Fruit fly (Drosophila melanogaster) whole organism, wandering third instar larva: ENCODE measurements around the gene Taf2.

ENCODE experiments used
- Abd-B ChIP-seq: fragments of >200 bp; optimal IDR thresholded peaks from 2 replicates; lab custom pipeline; 2017; ENCODE audit warnings: missing biosample characterization, missing genetic modification characterization
- CG9705 ChIP-seq: fragments of 200-800 bp; sonication (Bioruptor generic); optimal IDR thresholded peaks from 2 replicates; lab custom pipeline; 2018; ENCODE audit warnings: missing biosample characterization, mild to moderate bottlenecking, missing genetic modification characterization
- CrebA ChIP-seq: fragments of 200-800 bp; sonication (Bioruptor generic); optimal IDR thresholded peaks from 2 replicates; lab custom pipeline; 2016; ENCODE audit warnings: missing biosample characterization, mild to moderate bottlenecking, missing genetic modification characterization, borderline replicate concordance
- Dfd ChIP-seq: fragments of >200 bp; optimal IDR thresholded peaks from 2 replicates; lab custom pipeline; 2017; ENCODE audit warnings: missing biosample characterization, missing genetic modification characterization
- GATAd ChIP-seq: sonication (Bioruptor generic); optimal IDR thresholded peaks from 2 replicates; lab custom pipeline; 2016; ENCODE audit warnings: missing biosample characterization, missing genetic modification characterization
- Hnf4 ChIP-seq: fragments of 200-800 bp; sonication (Bioruptor generic); optimal IDR thresholded peaks from 2 replicates; lab custom pipeline; 2016; ENCODE audit warnings: missing biosample characterization, mild to moderate bottlenecking, missing genetic modification characterization
- Hr78 ChIP-seq: fragments of >200 bp; optimal IDR thresholded peaks from 2 replicates; lab custom pipeline; 2017; ENCODE audit warnings: missing biosample characterization, missing genetic modification characterization
- Hr83 ChIP-seq: fragments of 200-300 bp; sonication (Bioruptor generic); optimal IDR thresholded peaks from 2 replicates; lab custom pipeline; 2016; ENCODE audit warnings: missing biosample characterization, mild to moderate bottlenecking, missing genetic modification characterization, moderate library complexity; ENCODE audit not compliant: poor library complexity, severe bottlenecking
- Jra ChIP-seq: sonication (Bioruptor generic); optimal IDR thresholded peaks from 2 replicates; lab custom pipeline; 2016; ENCODE audit warnings: missing biosample characterization, missing genetic modification characterization
- Mio ChIP-seq: sonication (Bioruptor generic); optimal IDR thresholded peaks from 2 replicates; lab custom pipeline; 2016; ENCODE audit warnings: missing biosample characterization, missing genetic modification characterization
- Myc ChIP-seq: fragments of >200 bp; optimal IDR thresholded peaks from 2 replicates; lab custom pipeline; 2017
- OdsH ChIP-seq: fragments of 200-800 bp; sonication (Bioruptor generic); optimal IDR thresholded peaks from 2 replicates; lab custom pipeline; 2016; ENCODE audit warnings: missing biosample characterization, mild to moderate bottlenecking, missing genetic modification characterization
- Rel ChIP-seq, 2 experiments: fragments of 200-800 bp; sonication (Bioruptor generic) in 1 of 2; optimal IDR thresholded peaks; 2 replicates in 1 of 2; 3 replicates in 1 of 2; lab custom pipeline; 2016 to 2019; ENCODE audit warnings: mild to moderate bottlenecking in 2 of 2, missing biosample characterization in 2 of 2, missing genetic modification characterization in 2 of 2, moderate library complexity in 1 of 2
- Vsx2 ChIP-seq: fragments of 200-300, 225-300 bp; sonication (Bioruptor generic); optimal IDR thresholded peaks from 2 replicates; lab custom pipeline; 2018; ENCODE audit warnings: missing biosample characterization, missing genetic modification characterization; ENCODE audit not compliant: partially characterized antibody
- br ChIP-seq: fragments of 200-800 bp; sonication (Bioruptor generic); optimal IDR thresholded peaks from 2 replicates; lab custom pipeline; 2016; ENCODE audit warnings: missing biosample characterization, missing genetic modification characterization
- brk ChIP-seq: fragments of 200-800 bp; sonication (Bioruptor generic); optimal IDR thresholded peaks from 2 replicates; lab custom pipeline; 2016; ENCODE audit warnings: missing biosample characterization, mild to moderate bottlenecking, missing genetic modification characterization
- dl ChIP-seq, 2 experiments: fragments of 175-275, 200-275 bp in 1 of 2; fragments of 200-275 bp in 1 of 2; sonication (Bioruptor generic); optimal IDR thresholded peaks; lab custom pipeline; 2018; ENCODE audit warnings: mild to moderate bottlenecking in 2 of 2, missing biosample characterization in 2 of 2, missing genetic modification characterization in 2 of 2, moderate library complexity in 2 of 2; ENCODE audit not compliant: partially characterized antibody in 2 of 2, insufficient read depth in 1 of 2
- dmrt93B ChIP-seq: fragments of 200-800 bp; sonication (Bioruptor generic); optimal IDR thresholded peaks from 2 replicates; lab custom pipeline; 2018; ENCODE audit warnings: missing biosample characterization, mild to moderate bottlenecking, missing genetic modification characterization
- dsf ChIP-seq: sonication (Bioruptor generic); optimal IDR thresholded peaks from 2 replicates; lab custom pipeline; 2016; ENCODE audit warnings: missing biosample characterization, missing genetic modification characterization, borderline replicate concordance
- ey ChIP-seq: fragments of 200-800 bp; sonication (Bioruptor generic); optimal IDR thresholded peaks from 2 replicates; lab custom pipeline; 2016; ENCODE audit warnings: missing biosample characterization, missing genetic modification characterization
- fru ChIP-seq: fragments of 200-800 bp; sonication (Bioruptor generic); optimal IDR thresholded peaks from 3 replicates; lab custom pipeline; 2016; ENCODE audit warnings: missing biosample characterization, mild to moderate bottlenecking, missing genetic modification characterization
- h ChIP-seq: fragments of 200-800 bp; sonication (Bioruptor generic); optimal IDR thresholded peaks from 3 replicates; lab custom pipeline; 2016; ENCODE audit warnings: missing biosample characterization, mild to moderate bottlenecking, missing genetic modification characterization
- jim ChIP-seq: fragments of 175-275, 200-325 bp; sonication (Bioruptor generic); optimal IDR thresholded peaks from 2 replicates; lab custom pipeline; 2016; ENCODE audit warnings: missing biosample characterization, mild to moderate bottlenecking, missing genetic modification characterization
- lola ChIP-seq: fragments of >200 bp; optimal IDR thresholded peaks from 2 replicates; lab custom pipeline; 2017; ENCODE audit warnings: missing biosample characterization, missing genetic modification characterization
- pan ChIP-seq: fragments of >200 bp; optimal IDR thresholded peaks from 2 replicates; lab custom pipeline; 2017
- psq ChIP-seq: fragments of 200-800 bp; sonication (Bioruptor generic); optimal IDR thresholded peaks from 3 replicates; lab custom pipeline; 2017; ENCODE audit warnings: missing biosample characterization, mild to moderate bottlenecking, missing genetic modification characterization, moderate library complexity
- sage ChIP-seq: fragments of 200-800 bp; sonication (Bioruptor generic); optimal IDR thresholded peaks from 2 replicates; lab custom pipeline; 2016; ENCODE audit warnings: missing biosample characterization, mild to moderate bottlenecking, missing genetic modification characterization
- sv ChIP-seq: fragments of 200-800 bp; sonication (Bioruptor generic); optimal IDR thresholded peaks from 3 replicates; lab custom pipeline; 2016; ENCODE audit warnings: missing biosample characterization, missing genetic modification characterization
- tai ChIP-seq: sonication (Bioruptor generic); optimal IDR thresholded peaks from 2 replicates; lab custom pipeline; 2016; ENCODE audit warnings: missing biosample characterization, missing genetic modification characterization
- usp ChIP-seq: fragments of >200 bp; optimal IDR thresholded peaks from 2 replicates; lab custom pipeline; 2017; ENCODE audit warnings: missing biosample characterization, missing genetic modification characterization
- woc ChIP-seq: sonication (Bioruptor generic); optimal IDR thresholded peaks from 2 replicates; lab custom pipeline; 2016; ENCODE audit warnings: missing biosample characterization, mild to moderate bottlenecking, missing genetic modification characterization

The Taf2 gene

dm6 chr3L:9893983-9894382, 5.5 kb upstream of the Taf2 start:
- TF ChIP-seq CG9705 (no peak), brk (GFP tag; lab: Kevin White, UChicago) (no peak)
- TF ChIP-seq, all 38 proteins: peak for 0

dm6 chr3L:9878685-9879084, 9.8 kb downstream of the Taf2 start, which contains the start of gene CG34382:
Gene CG34382 (plus strand): TSS chr3L:9878985.
- TF ChIP-seq sage (no peak), dl (GFP tag; optimal IDR thresholded peaks at IDR 0.05; lab: Kevin White, UChicago; ENCODE audit: insufficient read depth in 1 of 2, partially characterized antibody in 2 of 2) (no peak), Rel (GFP tag; optimal IDR thresholded peaks at IDR 0.05; lab: Kevin White, UChicago) (no peak), Rel (tag; optimal IDR thresholded peaks at IDR 0.05; lab: Kevin White, UChicago) (no peak), Dfd (GFP tag; lab: Kevin White, UChicago) (no peak), Abd-B (GFP tag; lab: Kevin White, UChicago) (no peak), CrebA (no peak), OdsH (GFP tag; lab: Kevin White, UChicago) (no peak), dmrt93B (GFP tag; lab: Kevin White, UChicago) (no peak), brk (GFP tag; lab: Kevin White, UChicago) (no peak), br (GFP tag; lab: Kevin White, UChicago) (no peak), Vsx2 (GFP tag; lab: Kevin White, UChicago) (no peak), Hr83 (GFP tag; lab: Kevin White, UChicago) (no peak), GATAd (GFP tag; lab: Kevin White, UChicago) (no peak), pan (lab: Kevin White, UChicago) (no peak), h (GFP tag; lab: Kevin White, UChicago) (no peak), dsf (GFP tag; lab: Kevin White, UChicago) (no peak), sv (no peak), Myc (no peak), usp (GFP tag; lab: Kevin White, UChicago) (no peak)
- TF ChIP-seq, all 38 proteins: peak for 0

dm6 chr3L:9872035-9872434, 16.4 kb downstream of the Taf2 start:
- TF ChIP-seq OdsH (GFP tag; lab: Kevin White, UChicago) (no peak), CG9705 (no peak), Hnf4 (no peak), jim (GFP tag; lab: Kevin White, UChicago) (no peak), Hr83 (GFP tag; lab: Kevin White, UChicago) (no peak), sv (no peak), Rel (GFP tag; optimal IDR thresholded peaks at IDR 0.05; lab: Kevin White, UChicago) (no peak), Rel (tag; optimal IDR thresholded peaks at IDR 0.05; lab: Kevin White, UChicago) (no peak), psq (no peak), pan (lab: Kevin White, UChicago) (no peak), lola (no peak), fru (GFP tag; lab: Kevin White, UChicago) (no peak), Mio (GFP tag; lab: Kevin White, UChicago) (no peak), woc (GFP tag; lab: Kevin White, UChicago) (no peak), tai (GFP tag; lab: Kevin White, UChicago) (no peak), br (GFP tag; lab: Kevin White, UChicago) (no peak)
- TF ChIP-seq, all 38 proteins: peak for 0

- TF ChIP-seq Hr78 (GFP tag; lab: Kevin White, UChicago) (no peak), tai (GFP tag; lab: Kevin White, UChicago) (no peak), sv (no peak), Jra (GFP tag; lab: Kevin White, UChicago) (no peak), Hnf4 (no peak), jim (GFP tag; lab: Kevin White, UChicago) (no peak), dsf (GFP tag; lab: Kevin White, UChicago) (no peak), ey (GFP tag; lab: Kevin White, UChicago) (no peak), CrebA (no peak), dl (GFP tag; optimal IDR thresholded peaks at IDR 0.05; lab: Kevin White, UChicago; ENCODE audit: insufficient read depth in 1 of 2, partially characterized antibody in 2 of 2) (no peak), psq (no peak)
These were observed 23.4 kb downstream of the Taf2 start for dm6 chr3L:9865053-9865442.
